Fruit fly (Drosophila melanogaster) whole organism, embryonic: ENCODE measurements around the gene Ubqn.

Source experiments
- ATbp ChIP-seq: fragments of 200-800 bp; sonication (Bioruptor generic); optimal IDR thresholded peaks from 2 replicates; lab custom pipeline; 2017; ENCODE audit warnings: missing biosample characterization, mild to moderate bottlenecking, missing genetic modification characterization, missing genetic modification reagents
- Atf-2 ChIP-seq: fragments of 200-800 bp; sonication (Bioruptor generic); optimal IDR thresholded peaks from 2 replicates; lab custom pipeline; 2016; ENCODE audit warnings: missing biosample characterization, missing genetic modification characterization
- Atf3 ChIP-seq: fragments of 200-800 bp; sonication (Bioruptor generic); optimal IDR thresholded peaks from 3 replicates; lab custom pipeline; 2016; ENCODE audit warnings: missing biosample characterization, missing genetic modification characterization
- BEAF-32 ChIP-seq: fragments of 200-800 bp; sonication (Bioruptor generic); optimal IDR thresholded peaks from 3 replicates; lab custom pipeline; 2017; ENCODE audit warnings: missing biosample characterization, missing genetic modification characterization, mild to moderate bottlenecking, moderate library complexity, missing genetic modification reagents
- CG10209 ChIP-seq: fragments of 200-800 bp; sonication (Bioruptor generic); optimal IDR thresholded peaks from 3 replicates; lab custom pipeline; 2017; ENCODE audit warnings: missing biosample characterization, mild to moderate bottlenecking, missing genetic modification characterization, missing genetic modification reagents
- CG10267 ChIP-seq: fragments of 200-800 bp; sonication (Bioruptor generic); optimal IDR thresholded peaks from 2 replicates; lab custom pipeline; 2018; ENCODE audit warnings: missing biosample characterization, mild to moderate bottlenecking, missing genetic modification characterization, moderate library complexity
- CG10979 ChIP-seq: fragments of 200-800 bp; sonication (Bioruptor generic); optimal IDR thresholded peaks from 2 replicates; lab custom pipeline; 2018; ENCODE audit warnings: missing biosample characterization, mild to moderate bottlenecking, missing genetic modification characterization, moderate library complexity
- CG11085 ChIP-seq: fragments of 200-800 bp; sonication (Bioruptor generic); IDR thresholded peaks from 2 replicates; pipeline ENCODE4 v1.3.6; 2022; ENCODE audit warnings: missing biosample characterization, missing genetic modification characterization
- CG12104 ChIP-seq: fragments of 200-800 bp; sonication (Bioruptor generic); optimal IDR thresholded peaks from 3 replicates; lab custom pipeline; 2016; ENCODE audit warnings: missing biosample characterization, missing genetic modification characterization
- CG13775 ChIP-seq: fragments of 200-800 bp; sonication (Bioruptor generic); optimal IDR thresholded peaks from 3 replicates; lab custom pipeline; 2017; ENCODE audit warnings: missing biosample characterization, mild to moderate bottlenecking, missing genetic modification characterization
- CG2199 ChIP-seq: fragments of 200-800 bp; sonication (Bioruptor generic); IDR thresholded peaks from 3 replicates; pipeline ENCODE4 v1.3.6; 2022; ENCODE audit warnings: missing biosample characterization, missing genetic modification characterization
- CG2202 ChIP-seq: fragments of 200-800 bp; sonication (Bioruptor generic); optimal IDR thresholded peaks from 2 replicates; lab custom pipeline; 2018; ENCODE audit warnings: missing biosample characterization, mild to moderate bottlenecking, missing genetic modification characterization
- CG3065 ChIP-seq: fragments of 200-800 bp; sonication (Bioruptor generic); optimal IDR thresholded peaks from 2 replicates; lab custom pipeline; 2016; ENCODE audit warnings: missing biosample characterization, missing genetic modification characterization
- CG32532 ChIP-seq: fragments of 200-800 bp; sonication (Bioruptor generic); IDR thresholded peaks from 2 replicates; pipeline ENCODE4 v1.3.6; 2022; ENCODE audit warnings: missing biosample characterization, missing genetic modification characterization
- CG4328 ChIP-seq: fragments of 200-800 bp; sonication (Bioruptor generic); optimal IDR thresholded peaks from 3 replicates; lab custom pipeline; 2017; ENCODE audit warnings: missing biosample characterization, missing genetic modification reagents, missing genetic modification characterization
- CG4360 ChIP-seq: fragments of 200-800 bp; sonication (Bioruptor generic); IDR thresholded peaks from 2 replicates; pipeline ENCODE4 v1.3.6; 2022; ENCODE audit warnings: missing biosample characterization, missing genetic modification characterization
- CG6175 ChIP-seq: fragments of 200-800 bp; sonication (Bioruptor generic); IDR thresholded peaks from 3 replicates; pipeline ENCODE4 v1.3.6; 2022; ENCODE audit warnings: missing biosample characterization, missing genetic modification characterization
- CG6813 ChIP-seq: fragments of 200-800 bp; sonication (Bioruptor generic); optimal IDR thresholded peaks from 2 replicates; lab custom pipeline; 2017; ENCODE audit warnings: missing biosample characterization, missing genetic modification characterization, mild to moderate bottlenecking, moderate library complexity, missing genetic modification reagents
- CG6854 ChIP-seq: fragments of 200-800 bp; sonication (Bioruptor generic); optimal IDR thresholded peaks from 3 replicates; lab custom pipeline; 2017; ENCODE audit warnings: missing biosample characterization, mild to moderate bottlenecking, missing genetic modification characterization
- CG8388 ChIP-seq: fragments of 200-800 bp; sonication (Bioruptor generic); optimal IDR thresholded peaks from 2 replicates; lab custom pipeline; 2019; ENCODE audit warnings: missing biosample characterization, mild to moderate bottlenecking, missing genetic modification characterization, moderate library complexity
- CG9215 ChIP-seq: fragments of 200-800 bp; sonication (Bioruptor generic); IDR thresholded peaks from 2 replicates; pipeline ENCODE4 v1.3.6; 2022; ENCODE audit warnings: missing biosample characterization, missing genetic modification characterization
- D19B ChIP-seq: fragments of 200-800 bp; sonication (Bioruptor generic); optimal IDR thresholded peaks from 2 replicates; lab custom pipeline; 2017; ENCODE audit warnings: missing biosample characterization, mild to moderate bottlenecking, missing genetic modification characterization
- Dbx ChIP-seq: fragments of 200-800 bp; sonication (Bioruptor generic); IDR thresholded peaks from 3 replicates; pipeline ENCODE4 v1.3.6; 2022; ENCODE audit warnings: missing biosample characterization, missing genetic modification characterization
- Dref ChIP-seq: fragments of 200-800 bp; sonication (Bioruptor generic); IDR thresholded peaks from 2 replicates; pipeline ENCODE4 v1.3.6; 2022; ENCODE audit warnings: missing biosample characterization, missing genetic modification characterization
- E2f1 ChIP-seq: fragments of 200-800 bp; sonication (Bioruptor generic); IDR thresholded peaks from 2 replicates; pipeline ENCODE4 v1.3.6; 2022; ENCODE audit warnings: missing biosample characterization, missing genetic modification characterization
- Ets65A ChIP-seq: fragments of 200-800 bp; sonication (Bioruptor generic); peaks from one replicate; lab custom pipeline; 2016; ENCODE audit warnings: missing biosample characterization, missing genetic modification characterization
- Hey ChIP-seq: fragments of 200-800 bp; sonication (Bioruptor generic); optimal IDR thresholded peaks from 3 replicates; lab custom pipeline; 2018; ENCODE audit warnings: missing biosample characterization, mild to moderate bottlenecking, missing genetic modification characterization
- Hsf ChIP-seq: fragments of 200-800 bp; sonication (Bioruptor generic); optimal IDR thresholded peaks from 3 replicates; lab custom pipeline; 2016; ENCODE audit warnings: missing biosample characterization, missing genetic modification characterization
- Jarid2 ChIP-seq: fragments of 200-800 bp; sonication (Bioruptor generic); optimal IDR thresholded peaks from 3 replicates; lab custom pipeline; 2017; ENCODE audit warnings: mild to moderate bottlenecking, missing biosample characterization, missing genetic modification reagents, missing genetic modification characterization
- Mad ChIP-seq: fragments of 200-800 bp; sonication (Bioruptor generic); optimal IDR thresholded peaks from 2 replicates; lab custom pipeline; 2016; ENCODE audit warnings: missing biosample characterization, missing genetic modification characterization
- Oaz ChIP-seq: fragments of 200-800 bp; sonication (Bioruptor generic); IDR thresholded peaks from 2 replicates; pipeline ENCODE4 v1.3.6; 2022; ENCODE audit warnings: missing biosample characterization, missing genetic modification characterization
- Usf ChIP-seq: fragments of 200-800 bp; sonication (Bioruptor generic); optimal IDR thresholded peaks from 2 replicates; lab custom pipeline; 2017; ENCODE audit warnings: missing genotype, missing biosample characterization, missing genetic modification characterization
- al ChIP-seq: fragments of 200-800 bp; sonication (Bioruptor generic); IDR thresholded peaks from 2 replicates; pipeline ENCODE4 v1.3.6; 2022; ENCODE audit warnings: missing biosample characterization, missing genetic modification characterization
- bcd ChIP-seq: fragments of 200-800 bp; sonication (Bioruptor generic); optimal IDR thresholded peaks from 2 replicates; lab custom pipeline; 2017; ENCODE audit warnings: missing biosample characterization, mild to moderate bottlenecking, missing genetic modification characterization
- crc ChIP-seq: fragments of 200-800 bp; sonication (Bioruptor generic); optimal IDR thresholded peaks from 2 replicates; lab custom pipeline; 2016; ENCODE audit warnings: missing biosample characterization, missing genetic modification characterization
- crol ChIP-seq: fragments of 200-800 bp; sonication (Bioruptor generic); IDR thresholded peaks from 2 replicates; pipeline ENCODE4 v1.3.6; 2022; ENCODE audit warnings: missing biosample characterization, missing genetic modification characterization
- eve ChIP-seq, 2 experiments: fragments of >200 bp; optimal IDR thresholded peaks; 2 replicates each; lab custom pipeline; 2017; ENCODE audit warnings: missing biosample characterization in 2 of 2, missing genetic modification characterization in 2 of 2
- exex ChIP-seq: fragments of 200-800 bp; sonication (Bioruptor generic); optimal IDR thresholded peaks from 4 replicates; lab custom pipeline; 2018; ENCODE audit warnings: missing biosample characterization, mild to moderate bottlenecking, missing genetic modification characterization, moderate library complexity
- gsb-n ChIP-seq: fragments of 200-800 bp; sonication (Bioruptor generic); optimal IDR thresholded peaks from 3 replicates; lab custom pipeline; 2018; ENCODE audit warnings: missing biosample characterization, mild to moderate bottlenecking, missing genetic modification characterization
- h ChIP-seq: fragments of >200 bp; optimal IDR thresholded peaks from 2 replicates; lab custom pipeline; 2017
- hb ChIP-seq: fragments of 200-800 bp; sonication (Bioruptor generic); IDR thresholded peaks from 3 replicates; pipeline ENCODE4 v1.3.6; 2022; ENCODE audit warnings: missing biosample characterization, missing genetic modification characterization; ENCODE audit not compliant: partially characterized antibody
- insv ChIP-seq, 2 experiments: fragments of 200-800 bp; sonication (Bioruptor generic); optimal IDR thresholded peaks; 3 replicates each; lab custom pipeline; 2016 to 2018; ENCODE audit warnings: missing biosample characterization in 2 of 2, missing genetic modification characterization in 2 of 2
- lab ChIP-seq: fragments of 200-800 bp; sonication (Bioruptor generic); optimal IDR thresholded peaks from 3 replicates; lab custom pipeline; 2017; ENCODE audit warnings: missing biosample characterization, missing genetic modification characterization, mild to moderate bottlenecking, moderate library complexity, missing genetic modification reagents
- nau ChIP-seq: fragments of 200-800 bp; sonication (Bioruptor generic); optimal IDR thresholded peaks from 3 replicates; lab custom pipeline; 2017; ENCODE audit warnings: missing biosample characterization, mild to moderate bottlenecking, missing genetic modification characterization, missing genetic modification reagents
- nerfin-2 ChIP-seq: fragments of 200-800 bp; sonication (Bioruptor generic); IDR thresholded peaks from 2 replicates; pipeline ENCODE4 v1.3.6; 2022; ENCODE audit warnings: missing biosample characterization, missing genetic modification characterization; ENCODE audit not compliant: partially characterized antibody
- rib ChIP-seq: fragments of 200-800 bp; sonication (Bioruptor generic); IDR thresholded peaks from 2 replicates; pipeline ENCODE4 v1.3.6; 2022; ENCODE audit warnings: missing biosample characterization, missing genetic modification characterization
- sens ChIP-seq: fragments of 200-800 bp; sonication (Bioruptor generic); peaks from one replicate; lab custom pipeline; 2016; ENCODE audit warnings: missing biosample characterization, missing genetic modification characterization
- sima ChIP-seq: fragments of 200-800 bp; sonication (Bioruptor generic); optimal IDR thresholded peaks from 2 replicates; lab custom pipeline; 2016; ENCODE audit warnings: missing biosample characterization, missing genetic modification characterization
- slbo ChIP-seq: fragments of 200-800 bp; sonication (Bioruptor generic); IDR thresholded peaks from 2 replicates; pipeline ENCODE4 v1.3.6; 2022; ENCODE audit warnings: missing biosample characterization, missing genetic modification characterization
- tgo ChIP-seq: fragments of 200-800 bp; sonication (Bioruptor generic); IDR thresholded peaks from 3 replicates; pipeline ENCODE4 v1.3.6; 2022; ENCODE audit warnings: missing biosample characterization, missing genetic modification characterization
- trh ChIP-seq: fragments of 200-800 bp; sonication (Bioruptor generic); optimal IDR thresholded peaks from 2 replicates; lab custom pipeline; 2016; ENCODE audit warnings: missing biosample characterization, missing genetic modification characterization
- vfl ChIP-seq: fragments of 200-800 bp; sonication (Bioruptor generic); optimal IDR thresholded peaks from 2 replicates; lab custom pipeline; 2016; ENCODE audit warnings: missing biosample characterization, missing genetic modification characterization

Ubqn gene

dm6 chrX:19645873-19646541, 37.6 kb upstream of the Ubqn start, which contains the start of gene Arp10 (continued):
- TF ChIP-seq Atf-2 (GFP tag; lab: Kevin White, UChicago) (no peak), Hsf (GFP tag; lab: Kevin White, UChicago) (peak; percentile 22), CG10267 (tag; lab: Kevin White, UChicago) (peak; percentile 26), CG4328 (GFP tag; lab: Kevin White, UChicago) (no peak), CG3065 (GFP tag; lab: Kevin White, UChicago) (no peak), h (lab: Kevin White, UChicago) (no peak), crc (GFP tag; lab: Kevin White, UChicago) (no peak), Dbx (GFP tag; lab: Robert Waterston, UW) (no peak), nau (no peak), CG6175 (no peak), Ets65A (GFP tag; lab: Kevin White, UChicago) (peak; percentile 41), nerfin-2 (GFP tag; lab: Robert Waterston, UW) (no peak), vfl (GFP tag; lab: Kevin White, UChicago) (no peak), ATbp (GFP tag; lab: Kevin White, UChicago) (no peak), exex (tag; lab: Kevin White, UChicago) (no peak), Hey (no peak), sima (GFP tag; lab: Kevin White, UChicago) (no peak), CG32532 (GFP tag; lab: Robert Waterston, UW) (peak; percentile 36; the same call in 1 of the 2 replicates), CG10209 (no peak), tgo (GFP tag; lab: Robert Waterston, UW) (no peak), bcd (GFP tag; lab: Kevin White, UChicago) (no peak), Jarid2 (no peak), CG13775 (GFP tag; lab: Kevin White, UChicago) (no peak), Dref (peak; percentile 71), hb (GFP tag; lab: Robert Waterston, UW) (no peak), insv (GFP tag; optimal IDR thresholded peaks at IDR 0.05; lab: Kevin White, UChicago) (no peak), CG10979 (tag; lab: Kevin White, UChicago) (no peak), D19B (GFP tag; lab: Kevin White, UChicago) (no peak), CG9215 (GFP tag; lab: Robert Waterston, UW) (no peak), CG12104 (GFP tag; lab: Kevin White, UChicago) (no peak), CG2202 (tag; lab: Kevin White, UChicago) (no peak), lab (GFP tag; lab: Kevin White, UChicago) (no peak), CG6813 (GFP tag; lab: Kevin White, UChicago) (no peak), Usf (GFP tag; lab: Kevin White, UChicago) (no peak), CG4360 (GFP tag; lab: Robert Waterston, UW) (no peak), CG6854 (no peak), BEAF-32 (GFP tag; lab: Kevin White, UChicago) (peak; percentile 62), eve (GFP tag; optimal IDR thresholded peaks at IDR 0.05; lab: Kevin White, UChicago) (no peak), CG8388 (GFP tag; lab: Kevin White, UChicago) (no peak), sens (peak; percentile 72), Mad (GFP tag; lab: Kevin White, UChicago) (no peak), slbo (peak; percentile 9; the same call in 1 of the 2 replicates), CG11085 (GFP tag; lab: Robert Waterston, UW) (no peak), E2f1 (no peak), al (GFP tag; lab: Robert Waterston, UW) (no peak), CG2199 (GFP tag; lab: Robert Waterston, UW) (no peak), rib (GFP tag; lab: Robert Waterston, UW) (no peak), crol (GFP tag; lab: Robert Waterston, UW) (no peak), Oaz (GFP tag; lab: Robert Waterston, UW) (no peak), trh (GFP tag; lab: Kevin White, UChicago) (no peak), Atf3 (no peak), gsb-n (no peak)
